Worm (Caenorhabditis elegans) whole organism, late embryonic: Measurements from ENCODE around the gene K04A8.19.

Experiments used
- C08G9.2 ChIP-seq: sonication (generic microtip); optimal IDR thresholded peaks from 2 replicates; lab custom pipeline; 2016; ENCODE audit warnings: mild to moderate bottlenecking, missing genetic modification characterization, moderate library complexity, missing compliant biosample characterization
- C38D4.7 ChIP-seq: fragments of 200-800 bp; sonication (Bioruptor generic); optimal IDR thresholded peaks from 2 replicates; lab custom pipeline; 2018; ENCODE audit warnings: mild to moderate bottlenecking, missing genetic modification characterization, moderate library complexity, missing compliant biosample characterization
- F13H6.1 ChIP-seq: sonication (generic microtip); optimal IDR thresholded peaks from 2 replicates; lab custom pipeline; 2016; ENCODE audit warnings: missing genetic modification characterization, missing compliant biosample characterization
- Y22D7AL.16 ChIP-seq: sonication (generic microtip); optimal IDR thresholded peaks from 2 replicates; lab custom pipeline; 2016; ENCODE audit warnings: missing genetic modification characterization, missing compliant biosample characterization
- ama-1 ChIP-seq: fragments of 150-350 bp; optimal IDR thresholded peaks from 2 replicates; lab custom pipeline; 2014
- ceh-24 ChIP-seq: sonication (generic microtip); optimal IDR thresholded peaks from 2 replicates; lab custom pipeline; 2016; ENCODE audit warnings: mild to moderate bottlenecking, missing genetic modification characterization, missing compliant biosample characterization
- ceh-30 ChIP-seq: fragments of 150-350 bp; optimal IDR thresholded peaks from 2 replicates; lab custom pipeline; 2014; ENCODE audit warnings: missing biosample characterization, missing genetic modification characterization
- ceh-31 ChIP-seq: sonication (generic microtip); optimal IDR thresholded peaks from 2 replicates; lab custom pipeline; 2016; ENCODE audit warnings: missing genetic modification characterization, missing compliant biosample characterization
- ceh-9 ChIP-seq: sonication (generic microtip); optimal IDR thresholded peaks from 2 replicates; lab custom pipeline; 2016; ENCODE audit warnings: mild to moderate bottlenecking, missing genetic modification characterization, inconsistent platforms, missing compliant biosample characterization
- dve-1 ChIP-seq: sonication (generic microtip); optimal IDR thresholded peaks from 2 replicates; lab custom pipeline; 2017; ENCODE audit warnings: antibody characterized with exemption, mild to moderate bottlenecking, missing genetic modification characterization, missing compliant biosample characterization
- ets-4 ChIP-seq: sonication (generic microtip); optimal IDR thresholded peaks from 2 replicates; lab custom pipeline; 2016; ENCODE audit warnings: missing genetic modification characterization, missing compliant biosample characterization
- eyg-1 ChIP-seq: sonication (generic microtip); optimal IDR thresholded peaks from 2 replicates; lab custom pipeline; 2016; ENCODE audit warnings: missing genotype, missing genetic modification characterization, missing compliant biosample characterization
- fax-1 ChIP-seq: sonication (generic microtip); optimal IDR thresholded peaks from 2 replicates; lab custom pipeline; 2016; ENCODE audit warnings: missing genotype, missing genetic modification characterization, missing compliant biosample characterization
- fkh-10 ChIP-seq: fragments of 150-350 bp; optimal IDR thresholded peaks from 2 replicates; lab custom pipeline; 2014; ENCODE audit warnings: missing biosample characterization, missing genetic modification reagents, missing genetic modification characterization
- gmeb-2 ChIP-seq: sonication (generic microtip); optimal IDR thresholded peaks from 2 replicates; lab custom pipeline; 2016; ENCODE audit warnings: missing genetic modification characterization, inconsistent platforms, missing compliant biosample characterization
- hlh-15 ChIP-seq: sonication (generic microtip); optimal IDR thresholded peaks from 2 replicates; lab custom pipeline; 2016; ENCODE audit warnings: missing genetic modification characterization, missing compliant biosample characterization
- hlh-6 ChIP-seq: sonication (generic microtip); optimal IDR thresholded peaks from 2 replicates; lab custom pipeline; 2016; ENCODE audit warnings: missing genotype, missing genetic modification characterization, missing compliant biosample characterization
- hlh-8 ChIP-seq: sonication (generic microtip); optimal IDR thresholded peaks from 2 replicates; lab custom pipeline; 2016; ENCODE audit warnings: missing genotype, missing genetic modification characterization, missing compliant biosample characterization
- madf-2 ChIP-seq: sonication (generic microtip); optimal IDR thresholded peaks from 2 replicates; lab custom pipeline; 2017; ENCODE audit warnings: missing genetic modification characterization, missing compliant biosample characterization
- nhr-232 ChIP-seq: sonication (generic microtip); optimal IDR thresholded peaks from 2 replicates; lab custom pipeline; 2016; ENCODE audit warnings: missing genetic modification characterization, missing compliant biosample characterization
- odd-2 ChIP-seq: sonication (generic microtip); optimal IDR thresholded peaks from 2 replicates; lab custom pipeline; 2017; ENCODE audit warnings: antibody characterized with exemption, mild to moderate bottlenecking, missing genetic modification characterization, missing compliant biosample characterization
- pag-3 ChIP-seq: sonication (generic microtip); optimal IDR thresholded peaks from 2 replicates; lab custom pipeline; 2016; ENCODE audit warnings: missing compliant biosample characterization, missing genetic modification characterization, borderline replicate concordance
- pat-9 ChIP-seq: fragments of 200-800 bp; sonication (Bioruptor generic); optimal IDR thresholded peaks from 2 replicates; lab custom pipeline; 2018; ENCODE audit warnings: mild to moderate bottlenecking, missing genetic modification characterization, moderate library complexity, missing compliant biosample characterization
- pqm-1 ChIP-seq: sonication (generic microtip); optimal IDR thresholded peaks from 2 replicates; lab custom pipeline; 2016; ENCODE audit warnings: missing genetic modification characterization, missing compliant biosample characterization
- pros-1 ChIP-seq: fragments of 150-350 bp; optimal IDR thresholded peaks from 2 replicates; lab custom pipeline; 2014; ENCODE audit warnings: missing biosample characterization, missing genetic modification reagents, missing genetic modification characterization
- ref-2 ChIP-seq: sonication (generic microtip); optimal IDR thresholded peaks from 2 replicates; lab custom pipeline; 2016; ENCODE audit warnings: missing genetic modification characterization, missing compliant biosample characterization
- sdc-2 ChIP-seq: sonication (generic microtip); optimal IDR thresholded peaks from 2 replicates; lab custom pipeline; 2016; ENCODE audit warnings: missing genotype, missing genetic modification characterization, missing compliant biosample characterization
- tbx-2 ChIP-seq: sonication (generic microtip); optimal IDR thresholded peaks from 2 replicates; lab custom pipeline; 2016; ENCODE audit warnings: missing genetic modification characterization, missing compliant biosample characterization
- tbx-7 ChIP-seq: sonication (generic microtip); optimal IDR thresholded peaks from 2 replicates; lab custom pipeline; 2016; ENCODE audit warnings: missing genotype, missing genetic modification characterization, missing compliant biosample characterization
- ttx-3 ChIP-seq: sonication (generic microtip); optimal IDR thresholded peaks from 2 replicates; lab custom pipeline; 2016; ENCODE audit warnings: missing genetic modification reagents, missing genetic modification characterization, missing compliant biosample characterization
- unc-3 ChIP-seq, 2 experiments: fragments of 200-800 bp in 1 of 2; sonication (Bioruptor generic) in 1 of 2; sonication (generic microtip) in 1 of 2; conservative IDR thresholded peaks in 1 of 2; optimal IDR thresholded peaks in 1 of 2; 2 replicates each; pipeline versions ENCODE4 v1.3.6 to Lab custom; 2016 to 2022; ENCODE audit warnings: missing compliant biosample characterization in 2 of 2, missing genetic modification characterization in 2 of 2, missing genetic modification reagents in 1 of 2
- unc-86 ChIP-seq: sonication (generic microtip); optimal IDR thresholded peaks from 2 replicates; lab custom pipeline; 2016; ENCODE audit warnings: missing genetic modification characterization, missing compliant biosample characterization
- zip-5 ChIP-seq: sonication (generic microtip); optimal IDR thresholded peaks from 2 replicates; lab custom pipeline; 2016; ENCODE audit warnings: missing genetic modification characterization, missing compliant biosample characterization
- ztf-16 ChIP-seq: sonication (generic microtip); optimal IDR thresholded peaks from 2 replicates; lab custom pipeline; 2017; ENCODE audit warnings: missing genetic modification characterization, missing compliant biosample characterization

The K04A8.19 gene

ce11 chrV:6554308-6554707 is at the start of gene K04A8.19:
K04A8.19 (minus strand) TSS chrV:6554408.
- TF ChIP-seq C38D4.7 (GFP tag; lab: Kevin White, UChicago) (no peak), tbx-2 (tag; lab: Kevin White, UChicago) (no peak), odd-2 (tag; lab: Kevin White, UChicago) (no peak), ref-2 (tag; lab: Kevin White, UChicago) (no peak), ets-4 (no peak), sdc-2 (no peak), unc-3 (GFP tag; conservative IDR thresholded peaks at IDR 0.05; lab: Robert Waterston, UW) (no peak), unc-3 (tag; optimal IDR thresholded peaks at IDR 0.05; lab: Kevin White, UChicago) (no peak), fkh-10 (GFP tag; lab: Kevin White, UChicago) (no peak), ztf-16 (tag; lab: Kevin White, UChicago) (no peak), ama-1 (lab: Kevin White, UChicago) (no peak)

ce11 chrV:6602556-6603062 is 48.4 kb upstream of the K04A8.19 start, which contains the start of gene ZK1055.6:
ZK1055.6 (minus strand) TSS chrV:6602606.
- TF ChIP-seq dve-1, result no peak
- TF ChIP-seq gmeb-2 (tag; lab: Kevin White, UChicago), result no peak

ce11 chrV:6593700-6594244 is 39.6 kb upstream of the K04A8.19 start, which contains the start of gene hcp-1:
hcp-1 (plus strand) TSS chrV:6594194.
- TF ChIP-seq zip-5 (tag; lab: Kevin White, UChicago) (no peak), C38D4.7 (GFP tag; lab: Kevin White, UChicago) (no peak), unc-86 (no peak), ceh-31 (tag; lab: Kevin White, UChicago) (no peak), hlh-6 (tag; lab: Kevin White, UChicago) (no peak), fkh-10 (GFP tag; lab: Kevin White, UChicago) (no peak), C08G9.2 (tag; lab: Kevin White, UChicago) (no peak), Y22D7AL.16 (tag; lab: Kevin White, UChicago) (no peak), ceh-9 (tag; lab: Kevin White, UChicago) (no peak), ama-1 (lab: Kevin White, UChicago) (no peak), ets-4 (no peak), sdc-2 (no peak), pros-1 (tag; lab: Kevin White, UChicago) (no peak), pqm-1 (tag; lab: Kevin White, UChicago) (no peak), ttx-3 (no peak)

ce11 chrV:6590283-6590682 is 36.1 kb upstream of the K04A8.19 start, which contains the start of gene ZK1055.2:
ZK1055.2 (plus strand) TSS chrV:6590583.
- TF ChIP-seq pag-3 (tag; lab: Kevin White, UChicago) (no peak), ceh-24 (tag; lab: Kevin White, UChicago) (no peak), ref-2 (tag; lab: Kevin White, UChicago) (no peak), tbx-7 (tag; lab: Kevin White, UChicago) (no peak), ama-1 (lab: Kevin White, UChicago) (no peak), fax-1 (tag; lab: Kevin White, UChicago) (no peak), nhr-232 (tag; lab: Kevin White, UChicago) (no peak), F13H6.1 (tag; lab: Kevin White, UChicago) (no peak), madf-2 (tag; lab: Kevin White, UChicago) (no peak), ceh-30 (tag; lab: Kevin White, UChicago) (no peak), ttx-3 (no peak), eyg-1 (tag; lab: Kevin White, UChicago) (no peak), hlh-8 (tag; lab: Kevin White, UChicago) (no peak), pat-9 (tag; lab: Kevin White, UChicago) (no peak), dve-1 (no peak), pros-1 (tag; lab: Kevin White, UChicago) (no peak), pqm-1 (tag; lab: Kevin White, UChicago) (no peak), hlh-15 (tag; lab: Kevin White, UChicago) (no peak), unc-3 (GFP tag; conservative IDR thresholded peaks at IDR 0.05; lab: Robert Waterston, UW) (no peak), unc-3 (tag; optimal IDR thresholded peaks at IDR 0.05; lab: Kevin White, UChicago) (no peak)
